Worm (Caenorhabditis elegans) whole organism, mixed stage, embryonic: ENCODE data around the gene xtr-2.

Source experiments
- M03D4.4 ChIP-seq: sonication (generic microtip); optimal IDR thresholded peaks from 2 replicates; lab custom pipeline; 2017; ENCODE audit warnings: mild to moderate bottlenecking, missing genetic modification characterization, missing compliant biosample characterization
- bed-3 ChIP-seq: fragments of 200-800 bp; sonication (Bioruptor generic); optimal IDR thresholded peaks from 3 replicates; lab custom pipeline; 2018; ENCODE audit warnings: mild to moderate bottlenecking, missing genetic modification characterization, moderate library complexity, missing compliant biosample characterization
- blmp-1 ChIP-seq: fragments of 150-350 bp; optimal IDR thresholded peaks from 2 replicates; lab custom pipeline; 2014; ENCODE audit warnings: missing biosample characterization, missing genetic modification characterization
- ceh-43 ChIP-seq: fragments of 200-800 bp; sonication (Bioruptor generic); optimal IDR thresholded peaks from 2 replicates; lab custom pipeline; 2018; ENCODE audit warnings: mild to moderate bottlenecking, missing genetic modification characterization, moderate library complexity, missing compliant biosample characterization
- ceh-83 ChIP-seq: fragments of 200-800 bp; sonication (Bioruptor generic); optimal IDR thresholded peaks from 2 replicates; lab custom pipeline; 2018; ENCODE audit warnings: mild to moderate bottlenecking, missing genetic modification characterization, missing compliant biosample characterization
- ces-1 ChIP-seq: fragments of 150-350 bp; optimal IDR thresholded peaks from 2 replicates; lab custom pipeline; 2014; ENCODE audit warnings: missing biosample characterization, missing genetic modification reagents, missing genetic modification characterization
- drap-1 ChIP-seq: fragments of 200-800 bp; sonication (Bioruptor generic); optimal IDR thresholded peaks from 3 replicates; lab custom pipeline; 2018; ENCODE audit warnings: mild to moderate bottlenecking, missing genetic modification characterization, missing compliant biosample characterization
- elt-1 ChIP-seq: sonication (generic microtip); optimal IDR thresholded peaks from 2 replicates; lab custom pipeline; 2017; ENCODE audit warnings: missing genetic modification characterization, mild to moderate bottlenecking, missing compliant biosample characterization, antibody characterized with exemption, moderate library complexity, borderline replicate concordance; ENCODE audit not compliant: insufficient read depth
- elt-3 ChIP-seq: fragments of 150-350 bp; optimal IDR thresholded peaks from 2 replicates; lab custom pipeline; 2014; ENCODE audit warnings: missing biosample characterization, missing genetic modification characterization
- flh-1 ChIP-seq: fragments of 200-800 bp; sonication (Bioruptor generic); optimal IDR thresholded peaks from 2 replicates; lab custom pipeline; 2018; ENCODE audit warnings: mild to moderate bottlenecking, missing genetic modification characterization, moderate library complexity, missing compliant biosample characterization
- ham-2 ChIP-seq: fragments of 200-800 bp; sonication (Bioruptor generic); optimal IDR thresholded peaks from 2 replicates; lab custom pipeline; 2018; ENCODE audit warnings: mild to moderate bottlenecking, missing genetic modification characterization, missing compliant biosample characterization
- hlh-1 ChIP-seq: fragments of 150-350 bp; optimal IDR thresholded peaks from 2 replicates; lab custom pipeline; 2014; ENCODE audit warnings: missing biosample characterization, missing genetic modification reagents, missing genetic modification characterization
- lin-13 ChIP-seq: fragments of 150-350 bp; optimal IDR thresholded peaks from 2 replicates; lab custom pipeline; 2014; ENCODE audit warnings: missing biosample characterization, missing genetic modification characterization
- lin-32 ChIP-seq: fragments of 200-800 bp; sonication (Bioruptor generic); optimal IDR thresholded peaks from 2 replicates; lab custom pipeline; 2018; ENCODE audit warnings: mild to moderate bottlenecking, missing genetic modification characterization, missing compliant biosample characterization
- mab-5 ChIP-seq: fragments of 150-350 bp; optimal IDR thresholded peaks from 2 replicates; lab custom pipeline; 2014; ENCODE audit warnings: missing biosample characterization, missing genetic modification characterization
- mep-1 ChIP-seq: fragments of 150-350 bp; optimal IDR thresholded peaks from 2 replicates; lab custom pipeline; 2017; ENCODE audit warnings: missing biosample characterization, missing genetic modification reagents, missing genetic modification characterization, inconsistent platforms
- mls-2 ChIP-seq: sonication (generic microtip); optimal IDR thresholded peaks from 2 replicates; lab custom pipeline; 2016; ENCODE audit warnings: mild to moderate bottlenecking, missing genetic modification characterization, moderate library complexity, missing compliant biosample characterization
- nhr-12 ChIP-seq: fragments of 150-350 bp; optimal IDR thresholded peaks from 2 replicates; lab custom pipeline; 2014; ENCODE audit warnings: missing biosample characterization, missing genetic modification characterization
- nhr-2 ChIP-seq: fragments of 150-350 bp; optimal IDR thresholded peaks from 2 replicates; lab custom pipeline; 2014; ENCODE audit warnings: missing biosample characterization, missing genetic modification characterization
- nhr-28 ChIP-seq: fragments of 150-350 bp; optimal IDR thresholded peaks from 2 replicates; lab custom pipeline; 2014; ENCODE audit warnings: missing biosample characterization, missing genetic modification characterization
- nhr-76 ChIP-seq: sonication (generic microtip); optimal IDR thresholded peaks from 2 replicates; lab custom pipeline; 2017; ENCODE audit warnings: missing biosample characterization, missing genetic modification characterization
- pha-4 ChIP-seq: fragments of 150-350 bp; optimal IDR thresholded peaks from 2 replicates; lab custom pipeline; 2018; ENCODE audit warnings: missing biosample characterization, missing genetic modification reagents, missing genetic modification characterization
- sem-2 ChIP-seq: fragments of 200-800 bp; sonication (Bioruptor generic); optimal IDR thresholded peaks from 2 replicates; lab custom pipeline; 2018; ENCODE audit warnings: mild to moderate bottlenecking, missing genetic modification characterization, missing compliant biosample characterization
- snpc-4 ChIP-seq: fragments of 150-350 bp; optimal IDR thresholded peaks from 2 replicates; lab custom pipeline; 2014; ENCODE audit warnings: missing biosample characterization, missing genetic modification characterization
- sptf-1 ChIP-seq: sonication (generic microtip); optimal IDR thresholded peaks from 2 replicates; lab custom pipeline; 2017; ENCODE audit warnings: mild to moderate bottlenecking, missing genetic modification characterization, moderate library complexity, missing compliant biosample characterization
- tbx-8 ChIP-seq: fragments of 200-800 bp; sonication (Bioruptor generic); optimal IDR thresholded peaks from 2 replicates; lab custom pipeline; 2018; ENCODE audit warnings: mild to moderate bottlenecking, missing genetic modification characterization, moderate library complexity, missing compliant biosample characterization
- unc-120 ChIP-seq: sonication (generic microtip); optimal IDR thresholded peaks from 2 replicates; lab custom pipeline; 2017; ENCODE audit warnings: missing genetic modification characterization, missing compliant biosample characterization; ENCODE audit not compliant: poor library complexity, severe bottlenecking
- unc-39 ChIP-seq: fragments of 150-350 bp; optimal IDR thresholded peaks from 2 replicates; lab custom pipeline; 2014; ENCODE audit warnings: missing biosample characterization, missing genetic modification characterization
- zip-8 ChIP-seq: fragments of 150-350 bp; optimal IDR thresholded peaks from 2 replicates; lab custom pipeline; 2014; ENCODE audit warnings: missing biosample characterization, missing genetic modification characterization
- ztf-11 ChIP-seq: fragments of 150-350 bp; optimal IDR thresholded peaks from 2 replicates; lab custom pipeline; 2014; ENCODE audit warnings: missing biosample characterization, missing genetic modification characterization

The xtr-2 gene

DNA sequence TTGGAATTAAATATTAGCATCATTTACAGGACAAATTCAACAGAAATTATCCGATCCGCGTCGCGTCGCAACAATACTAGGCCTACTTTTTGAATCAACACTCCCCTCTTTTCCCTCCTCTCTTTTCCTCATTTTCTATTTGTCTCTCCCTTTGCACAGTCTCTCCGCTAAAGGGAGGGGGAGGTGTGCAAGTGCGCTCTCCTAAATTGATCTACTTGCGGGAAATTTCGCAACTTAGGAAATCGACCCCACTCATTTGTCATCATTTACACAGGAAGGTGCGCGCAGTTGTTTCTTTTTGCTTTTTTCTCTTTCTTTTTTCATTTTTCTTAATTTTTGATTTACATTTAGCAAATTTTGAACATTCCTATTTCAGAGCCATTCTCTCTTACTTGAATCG is 32.5 kb upstream of the xtr-2 start, which contains the start of gene C04B4.2:
TSS of gene C04B4.2 (plus strand) at position 371 of the 400 bp plus-strand sequence.
- TF ChIP-seq ceh-43, result no peak
- no peak for TF ChIP-seq drap-1
- TF ChIP-seq zip-8 (tag; lab: Kevin White, UChicago), result no peak
- no peak for TF ChIP-seq mab-5
- TF ChIP-seq tbx-8, result no peak
- TF ChIP-seq sem-2 (GFP tag; lab: Kevin White, UChicago), result no peak
- TF ChIP-seq elt-1 (tag; lab: Kevin White, UChicago), result no peak
- no peak for TF ChIP-seq ztf-11 (tag; lab: Kevin White, UChicago)
- no peak for TF ChIP-seq nhr-2
- no peak for TF ChIP-seq flh-1 (GFP tag; lab: Kevin White, UChicago)

- TF ChIP-seq mls-2 (tag; lab: Kevin White, UChicago), result no peak
- TF ChIP-seq lin-13 (tag; lab: Kevin White, UChicago), result no peak
- no peak for TF ChIP-seq M03D4.4
- TF ChIP-seq drap-1, result no peak
- TF ChIP-seq lin-32 (GFP tag; lab: Kevin White, UChicago), result no peak
- TF ChIP-seq blmp-1 (tag; lab: Kevin White, UChicago), result no peak
- no peak for TF ChIP-seq ceh-43
- no peak for TF ChIP-seq elt-3
- no peak for TF ChIP-seq ceh-83 (GFP tag; lab: Kevin White, UChicago)
- TF ChIP-seq bed-3, result no peak
- TF ChIP-seq ces-1 (GFP tag; lab: Kevin White, UChicago), result no peak
- no peak for TF ChIP-seq unc-39
- TF ChIP-seq elt-1 (tag; lab: Kevin White, UChicago), result no peak
- TF ChIP-seq flh-1 (GFP tag; lab: Kevin White, UChicago), result no peak
- TF ChIP-seq nhr-76 (tag; lab: Kevin White, UChicago), result no peak
- TF ChIP-seq pha-4 (tag; lab: Kevin White, UChicago), result no peak
- no peak for TF ChIP-seq nhr-2
Observed at ce11 chrX:12284161-12284560, 31.2 kb upstream of the xtr-2 start.

DNA sequence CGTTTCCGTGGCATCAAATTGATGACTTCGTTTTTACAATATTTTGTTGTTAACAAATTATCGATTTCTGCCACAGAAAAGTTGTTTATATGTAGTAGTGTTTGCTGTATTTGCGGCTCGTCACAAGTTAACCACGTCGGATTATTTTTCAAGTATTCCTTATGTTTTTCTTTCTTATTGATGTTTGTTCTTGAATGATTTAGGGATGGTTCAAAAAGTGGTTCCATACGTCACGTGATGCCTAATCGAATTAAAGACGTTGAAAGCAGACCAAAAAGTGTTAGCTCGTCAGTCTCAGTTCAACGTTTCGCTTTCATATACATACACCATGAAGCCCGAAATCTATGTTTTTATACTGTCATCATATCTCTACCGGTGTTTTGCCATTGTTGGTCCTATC is 29.9 kb upstream of the xtr-2 start, which contains the start of gene lips-2:
TSS of gene lips-2 (plus strand) at position 301 of the 400 bp plus-strand sequence.
- TF ChIP-seq elt-1 (tag; lab: Kevin White, UChicago) (no peak), unc-120 (tag; lab: Kevin White, UChicago) (no peak), hlh-1 (tag; lab: Kevin White, UChicago) (no peak), tbx-8 (no peak), mab-5 (no peak), sem-2 (GFP tag; lab: Kevin White, UChicago) (no peak)

DNA sequence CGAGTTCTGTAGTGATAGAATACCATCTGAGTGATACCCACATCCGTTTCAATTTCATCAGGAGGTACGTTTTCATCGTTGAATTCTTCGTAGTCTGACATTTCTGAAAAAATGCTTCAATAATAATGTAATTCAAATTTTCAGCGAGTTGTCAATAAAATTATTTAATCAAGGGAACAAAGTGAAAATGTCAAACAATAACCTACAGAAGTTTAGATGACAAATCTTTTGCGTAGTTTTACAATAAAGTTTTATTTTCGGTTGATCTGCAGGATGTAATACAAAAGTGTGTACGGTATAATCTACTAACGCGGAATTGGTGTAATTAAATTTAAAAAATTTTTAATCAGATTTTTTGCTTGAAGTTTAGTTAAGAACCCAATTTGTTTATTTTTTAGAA is 27.1 kb upstream of the xtr-2 start, which contains the start of gene C04B4.5:
TSS of gene C04B4.5 (minus strand) at position 101 of the 400 bp plus-strand sequence.
- no peak for TF ChIP-seq nhr-12 (tag; lab: Kevin White, UChicago)
- TF ChIP-seq ztf-11 (tag; lab: Kevin White, UChicago), result no peak
- no peak for TF ChIP-seq sptf-1 (tag; lab: Kevin White, UChicago)
- TF ChIP-seq zip-8 (tag; lab: Kevin White, UChicago), result no peak
- no peak for TF ChIP-seq lin-32 (GFP tag; lab: Kevin White, UChicago)
- no peak for TF ChIP-seq bed-3
- no peak for TF ChIP-seq nhr-28 (tag; lab: Kevin White, UChicago)
- TF ChIP-seq mab-5, result no peak
- TF ChIP-seq ham-2, result no peak
- no peak for TF ChIP-seq M03D4.4

- TF ChIP-seq mab-5 (no peak), mep-1 (tag; lab: Kevin White, UChicago) (no peak), elt-1 (tag; lab: Kevin White, UChicago) (no peak), ceh-83 (GFP tag; lab: Kevin White, UChicago) (no peak), drap-1 (no peak), snpc-4 (tag; lab: Kevin White, UChicago) (no peak), unc-120 (tag; lab: Kevin White, UChicago) (no peak)
Observed at ce11 chrX:12290539-12290938, 24.8 kb upstream of the xtr-2 start, which contains the start of gene C04B4.4. C04B4.4 (plus strand) TSS chrX:12290839.
